Worm (Caenorhabditis elegans) whole organism, L2 larva: ENCODE data around the gene str-146.

ENCODE experiments used
- C34F6.9 ChIP-seq: fragments of 150-350 bp; optimal IDR thresholded peaks from 2 replicates; lab custom pipeline; 2014; ENCODE audit warnings: missing biosample characterization, missing genetic modification characterization
- F13H6.1 ChIP-seq: sonication (generic microtip); optimal IDR thresholded peaks from 2 replicates; lab custom pipeline; 2016; ENCODE audit warnings: missing genetic modification characterization, missing compliant biosample characterization
- R02D3.7 ChIP-seq: fragments of 150-350 bp; optimal IDR thresholded peaks from 2 replicates; lab custom pipeline; 2014; ENCODE audit warnings: missing biosample characterization, missing genetic modification characterization
- Y55F3AM.14 ChIP-seq: fragments of 200-800 bp; sonication (Bioruptor generic); optimal IDR thresholded peaks from 2 replicates; lab custom pipeline; 2018; ENCODE audit warnings: mild to moderate bottlenecking, missing genetic modification characterization, missing compliant biosample characterization
- ZK546.5 ChIP-seq: sonication (generic microtip); optimal IDR thresholded peaks from 2 replicates; lab custom pipeline; 2017; ENCODE audit warnings: missing biosample characterization, missing genetic modification characterization
- alr-1 ChIP-seq: fragments of 150-350 bp; optimal IDR thresholded peaks from 2 replicates; lab custom pipeline; 2014; ENCODE audit warnings: missing biosample characterization, missing genetic modification characterization
- aly-2 ChIP-seq: fragments of 150-350 bp; optimal IDR thresholded peaks from 2 replicates; lab custom pipeline; 2014; ENCODE audit warnings: missing biosample characterization, missing genetic modification characterization
- ama-1 ChIP-seq: fragments of 150-350 bp; optimal IDR thresholded peaks from 2 replicates; lab custom pipeline; 2018; ENCODE audit warnings: inconsistent platforms
- blmp-1 ChIP-seq: sonication (generic microtip); optimal IDR thresholded peaks from 2 replicates; lab custom pipeline; 2017; ENCODE audit warnings: missing genetic modification characterization, mild to moderate bottlenecking, missing compliant biosample characterization, antibody characterized with exemption, moderate library complexity; ENCODE audit not compliant: insufficient read depth
- dmd-4 ChIP-seq: sonication (generic microtip); optimal IDR thresholded peaks from 2 replicates; lab custom pipeline; 2017; ENCODE audit warnings: missing biosample characterization, missing genetic modification characterization
- egl-27 ChIP-seq: sonication (generic microtip); optimal IDR thresholded peaks from 3 replicates; lab custom pipeline; 2017; ENCODE audit warnings: missing biosample characterization, missing genetic modification reagents, missing genetic modification characterization
- elt-1 ChIP-seq: fragments of 150-350 bp; optimal IDR thresholded peaks from 2 replicates; lab custom pipeline; 2014; ENCODE audit warnings: missing biosample characterization, missing genetic modification characterization
- elt-3 ChIP-seq: sonication (generic microtip); optimal IDR thresholded peaks from 2 replicates; lab custom pipeline; 2017; ENCODE audit warnings: missing biosample characterization, missing genetic modification characterization
- fos-1 ChIP-seq: fragments of 150-350 bp; optimal IDR thresholded peaks from 2 replicates; lab custom pipeline; 2014; ENCODE audit warnings: missing biosample characterization, missing genetic modification characterization
- gmeb-1 ChIP-seq: fragments of 150-350 bp; optimal IDR thresholded peaks from 2 replicates; lab custom pipeline; 2014; ENCODE audit warnings: missing biosample characterization, missing genetic modification characterization
- lin-13 ChIP-seq: fragments of 150-350 bp; optimal IDR thresholded peaks from 2 replicates; lab custom pipeline; 2014; ENCODE audit warnings: missing biosample characterization, missing genetic modification reagents, missing genetic modification characterization
- lin-39 ChIP-seq: fragments of 150-350 bp; optimal IDR thresholded peaks from 2 replicates; lab custom pipeline; 2014; ENCODE audit warnings: missing biosample characterization, missing genetic modification reagents, missing genetic modification characterization
- lsy-2 ChIP-seq, 2 experiments: fragments of 150-350 bp in 1 of 2; sonication (generic microtip) in 1 of 2; optimal IDR thresholded peaks; 2 replicates each; lab custom pipeline; 2014 to 2017; ENCODE audit warnings: missing biosample characterization in 2 of 2, missing genetic modification characterization in 2 of 2
- mab-5 ChIP-seq: fragments of 150-350 bp; optimal IDR thresholded peaks from 2 replicates; lab custom pipeline; 2014; ENCODE audit warnings: missing biosample characterization, missing genetic modification characterization
- mdl-1 ChIP-seq, 2 experiments: fragments of 150-350 bp in 1 of 2; sonication (generic microtip) in 1 of 2; optimal IDR thresholded peaks; 2 replicates each; lab custom pipeline; 2017; ENCODE audit warnings: missing biosample characterization in 2 of 2, missing genetic modification characterization in 2 of 2
- nhr-11 ChIP-seq: fragments of 150-350 bp; optimal IDR thresholded peaks from 2 replicates; lab custom pipeline; 2014; ENCODE audit warnings: missing biosample characterization, missing genetic modification characterization
- nhr-129 ChIP-seq: fragments of 150-350 bp; optimal IDR thresholded peaks from 2 replicates; lab custom pipeline; 2014; ENCODE audit warnings: missing biosample characterization, missing genetic modification characterization
- nhr-21 ChIP-seq: fragments of 150-350 bp; optimal IDR thresholded peaks from 2 replicates; lab custom pipeline; 2014; ENCODE audit warnings: missing biosample characterization, missing genetic modification characterization
- nhr-23 ChIP-seq: fragments of 150-350 bp; optimal IDR thresholded peaks from 2 replicates; lab custom pipeline; 2014; ENCODE audit warnings: missing biosample characterization, missing genetic modification reagents, missing genetic modification characterization
- nhr-25 ChIP-seq: fragments of 150-350 bp; sonication (generic microtip); optimal IDR thresholded peaks from 3 replicates; lab custom pipeline; 2014; ENCODE audit warnings: missing biosample characterization, missing genetic modification characterization
- nhr-6 ChIP-seq: fragments of 150-350 bp; optimal IDR thresholded peaks from 2 replicates; lab custom pipeline; 2014; ENCODE audit warnings: missing biosample characterization, missing genetic modification characterization
- nhr-77 ChIP-seq: fragments of 150-350 bp; optimal IDR thresholded peaks from 2 replicates; lab custom pipeline; 2014; ENCODE audit warnings: missing biosample characterization, missing genetic modification characterization
- peb-1 ChIP-seq: fragments of 150-350 bp; optimal IDR thresholded peaks from 2 replicates; lab custom pipeline; 2014; ENCODE audit warnings: missing biosample characterization, missing genetic modification characterization
- sem-4 ChIP-seq: fragments of 150-350 bp; optimal IDR thresholded peaks from 2 replicates; lab custom pipeline; 2014; ENCODE audit warnings: missing biosample characterization, missing genetic modification reagents, missing genetic modification characterization
- skn-1 ChIP-seq: sonication (generic microtip); optimal IDR thresholded peaks from 2 replicates; lab custom pipeline; 2017; ENCODE audit warnings: missing biosample characterization, missing genetic modification characterization
- sma-3 ChIP-seq: sonication (generic microtip); optimal IDR thresholded peaks from 2 replicates; lab custom pipeline; 2016; ENCODE audit warnings: missing genetic modification reagents, missing genetic modification characterization, missing compliant biosample characterization
- snpc-4 ChIP-seq: fragments of 150-350 bp; optimal IDR thresholded peaks from 2 replicates; lab custom pipeline; 2014; ENCODE audit warnings: missing biosample characterization, missing genetic modification characterization
- unc-55 ChIP-seq: fragments of 150-350 bp; sonication (generic microtip); optimal IDR thresholded peaks from 3 replicates; lab custom pipeline; 2014; ENCODE audit warnings: missing biosample characterization, missing genetic modification reagents, missing genetic modification characterization
- unc-62 ChIP-seq: fragments of 150-350 bp; optimal IDR thresholded peaks from 2 replicates; lab custom pipeline; 2014; ENCODE audit warnings: missing biosample characterization, missing genetic modification reagents, missing genetic modification characterization
- ztf-1 ChIP-seq: fragments of 200-800 bp; sonication (Bioruptor generic); conservative IDR thresholded peaks from 2 replicates; pipeline ENCODE4 v1.3.6; 2022; ENCODE audit warnings: missing genetic modification characterization, missing compliant biosample characterization
- ztf-11 ChIP-seq: sonication (generic microtip); optimal IDR thresholded peaks from 2 replicates; lab custom pipeline; 2017; ENCODE audit warnings: missing biosample characterization, missing genetic modification characterization
- ztf-4 ChIP-seq: fragments of 150-350 bp; optimal IDR thresholded peaks from 2 replicates; lab custom pipeline; 2014; ENCODE audit warnings: missing biosample characterization, missing genetic modification characterization

Gene str-146

DNA sequence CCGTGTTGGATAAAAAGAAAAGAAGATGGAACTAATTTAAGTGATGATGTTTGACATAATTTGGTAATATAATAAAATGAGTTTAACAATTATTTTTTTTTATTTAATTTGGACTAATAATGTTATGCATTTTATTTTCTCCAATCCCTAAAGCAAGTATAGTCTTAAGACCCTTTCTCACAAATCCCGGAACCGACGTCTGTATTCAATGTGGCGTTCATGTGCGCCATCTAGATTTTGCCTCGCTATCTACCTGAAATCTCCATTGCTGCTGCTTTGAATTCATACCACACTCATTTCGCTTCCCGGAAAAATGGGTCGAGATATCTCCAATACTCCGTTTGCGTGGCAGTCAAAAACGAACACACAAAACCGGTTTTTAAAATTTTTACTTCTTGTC is 28.1 kb upstream of the str-146 start, which contains the start of gene D1014.5:
Gene D1014.5 (plus strand): TSS at position 301 of the 400 bp plus-strand sequence.
- TF ChIP-seq nhr-77 (tag; lab: Kevin White, UChicago): no peak
- no peak for TF ChIP-seq lin-39 (tag; lab: Kevin White, UChicago)
- TF ChIP-seq elt-3: no peak
- no peak for TF ChIP-seq Y55F3AM.14 (GFP tag; lab: Kevin White, UChicago)
- TF ChIP-seq unc-55 (GFP tag; lab: Kevin White, UChicago): no peak
- no peak for TF ChIP-seq peb-1 (tag; lab: Kevin White, UChicago)
- TF ChIP-seq blmp-1 (tag; lab: Kevin White, UChicago): no peak
- TF ChIP-seq F13H6.1: no peak

DNA sequence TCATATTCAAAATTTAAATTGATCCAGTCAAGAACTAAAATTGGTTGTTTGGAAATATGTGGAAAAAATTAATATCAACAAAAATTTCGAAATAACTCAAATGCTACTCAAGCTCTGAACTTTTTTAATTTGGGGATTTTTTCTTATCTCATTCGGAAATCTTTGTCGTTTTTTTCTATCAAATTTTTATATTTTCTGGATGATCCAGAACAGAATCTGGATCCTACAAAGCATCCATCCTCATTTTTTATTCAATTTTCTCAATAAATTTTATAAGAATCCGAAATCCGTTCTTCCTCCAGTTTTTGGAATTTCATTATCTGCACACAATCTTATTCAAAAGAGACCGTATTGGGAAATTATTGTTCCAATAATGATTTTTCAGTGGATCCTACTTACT is 25.6 kb upstream of the str-146 start, which contains the start of gene D1014.6:
Gene D1014.6 (plus strand): TSS at position 301 of the 400 bp plus-strand sequence.
- TF ChIP-seq alr-1 (tag; lab: Kevin White, UChicago) (no peak), R02D3.7 (tag; lab: Kevin White, UChicago) (no peak), ztf-4 (tag; lab: Kevin White, UChicago) (no peak), nhr-23 (tag; lab: Kevin White, UChicago) (no peak), snpc-4 (tag; lab: Kevin White, UChicago) (no peak), unc-62 (GFP tag; lab: Kevin White, UChicago) (no peak), gmeb-1 (tag; lab: Kevin White, UChicago) (no peak), unc-55 (GFP tag; lab: Kevin White, UChicago) (no peak), aly-2 (tag; lab: Kevin White, UChicago) (no peak), mab-5 (tag; lab: Kevin White, UChicago) (no peak), ama-1 (no peak), F13H6.1 (no peak), ztf-11 (tag; lab: Kevin White, UChicago) (no peak), Y55F3AM.14 (GFP tag; lab: Kevin White, UChicago) (no peak), blmp-1 (tag; lab: Kevin White, UChicago) (no peak), peb-1 (tag; lab: Kevin White, UChicago) (no peak), elt-3 (no peak), ztf-1 (GFP tag; lab: Robert Waterston, UW) (no peak), lsy-2 (tag; optimal IDR thresholded peaks at IDR 0.05; lab: Kevin White, UChicago) (no peak)

DNA sequence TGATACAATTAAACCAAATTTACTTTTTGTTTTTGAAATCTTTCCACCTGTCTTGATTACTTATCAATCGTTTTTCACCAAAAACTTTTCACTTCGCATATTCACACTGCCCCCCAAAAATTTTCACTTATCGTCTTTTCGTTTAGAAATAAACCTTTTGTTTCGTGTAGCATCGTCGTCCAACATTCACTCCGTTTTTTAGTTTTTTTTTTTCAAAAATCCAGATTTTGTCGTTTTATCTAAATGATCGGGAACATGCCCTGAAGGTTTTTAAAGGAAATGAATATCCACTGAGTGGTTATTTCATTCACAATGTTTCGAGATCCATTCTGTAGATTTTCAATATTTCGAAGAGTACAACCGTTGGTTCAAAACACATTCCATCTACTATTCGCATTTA is 22.7 kb upstream of the str-146 start, which contains the start of gene D1014.7:
Gene D1014.7 (plus strand): TSS at position 301 of the 400 bp plus-strand sequence.
- no peak for TF ChIP-seq unc-55 (GFP tag; lab: Kevin White, UChicago)
- no peak for TF ChIP-seq alr-1 (tag; lab: Kevin White, UChicago)
- no peak for TF ChIP-seq nhr-11 (tag; lab: Kevin White, UChicago)
- TF ChIP-seq skn-1 (tag; lab: Kevin White, UChicago): no peak
- TF ChIP-seq fos-1: no peak
- TF ChIP-seq dmd-4: no peak
- no peak for TF ChIP-seq nhr-77 (tag; lab: Kevin White, UChicago)
- TF ChIP-seq elt-1: no peak
- no peak for TF ChIP-seq nhr-6 (tag; lab: Kevin White, UChicago)
- no peak for TF ChIP-seq nhr-25
- TF ChIP-seq sma-3 (GFP tag; lab: Kevin White, UChicago): no peak
- no peak for TF ChIP-seq mab-5 (tag; lab: Kevin White, UChicago)
- no peak for TF ChIP-seq elt-3
- TF ChIP-seq egl-27 (tag; lab: Kevin White, UChicago): no peak
- TF ChIP-seq blmp-1 (tag; lab: Kevin White, UChicago): no peak
- TF ChIP-seq sem-4 (tag; lab: Kevin White, UChicago): no peak
- no peak for TF ChIP-seq F13H6.1
- TF ChIP-seq ztf-4 (tag; lab: Kevin White, UChicago): no peak
- no peak for TF ChIP-seq aly-2 (tag; lab: Kevin White, UChicago)
- no peak for TF ChIP-seq mdl-1 (tag; optimal IDR thresholded peaks at IDR 0.05; lab: Kevin White, UChicago)

DNA sequence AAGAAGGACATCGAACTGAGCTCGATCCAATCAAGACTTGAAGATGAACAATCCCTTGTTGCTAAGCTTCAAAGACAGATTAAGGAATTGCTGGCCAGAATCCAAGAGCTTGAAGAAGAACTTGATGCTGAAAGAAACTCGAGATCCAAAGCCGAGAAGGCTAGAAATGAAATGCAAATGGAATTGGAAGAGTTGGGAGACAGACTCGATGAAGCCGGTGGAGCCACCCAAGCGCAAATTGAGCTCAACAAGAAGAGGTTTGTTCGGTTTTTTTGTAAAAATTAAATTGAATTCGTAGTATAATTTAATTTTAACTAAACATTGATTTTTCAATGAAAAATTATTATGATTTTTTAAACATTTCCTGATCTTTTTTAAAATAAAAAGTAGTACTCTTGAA is 19.3 kb upstream of the str-146 start:
- no peak for TF ChIP-seq nhr-11 (tag; lab: Kevin White, UChicago)
- TF ChIP-seq nhr-21 (tag; lab: Kevin White, UChicago): no peak
- TF ChIP-seq lin-39 (tag; lab: Kevin White, UChicago): no peak
- TF ChIP-seq ZK546.5 (tag; lab: Kevin White, UChicago): no peak
- TF ChIP-seq gmeb-1 (tag; lab: Kevin White, UChicago): no peak
- TF ChIP-seq lin-13 (GFP tag; lab: Kevin White, UChicago): no peak
- TF ChIP-seq unc-62 (GFP tag; lab: Kevin White, UChicago): no peak
- no peak for TF ChIP-seq ztf-11 (tag; lab: Kevin White, UChicago)
- TF ChIP-seq C34F6.9: no peak
- no peak for TF ChIP-seq lsy-2 (tag; optimal IDR thresholded peaks at IDR 0.05; lab: Kevin White, UChicago)
- TF ChIP-seq nhr-129: no peak
- no peak for TF ChIP-seq fos-1
